Fruit fly (Drosophila melanogaster): ENCODE measurements around the gene kibra.

kibra gene

DNA sequence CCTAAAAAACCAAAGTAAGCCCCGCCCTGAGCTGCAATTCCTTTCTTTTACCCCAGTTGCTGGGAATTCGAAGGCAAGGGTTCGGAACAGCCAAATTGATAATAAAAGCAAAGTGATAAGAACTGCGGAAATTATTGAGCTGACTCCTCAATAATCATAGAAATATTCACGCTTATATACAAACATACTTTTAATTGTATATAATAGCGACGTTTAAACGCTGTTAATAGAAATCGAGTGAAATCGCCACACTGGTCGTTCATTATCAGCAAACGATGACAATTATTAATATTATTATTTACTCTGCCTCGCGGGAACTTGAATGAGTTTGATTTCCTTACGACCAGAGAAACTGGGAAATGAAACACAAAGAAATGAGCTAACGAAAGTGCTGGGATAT lies 11.9 kb upstream of the kibra start:
- TF ChIP-seq CG4496 (GFP tag; IDR thresholded peaks at IDR 0.05): no peak
- no peak for TF ChIP-seq CG17806 (tag; optimal IDR thresholded peaks at IDR 0.05)
- no peak for TF ChIP-seq CG9948 (tag; optimal IDR thresholded peaks at IDR 0.05)
- no peak for TF ChIP-seq rn (GFP tag; IDR thresholded peaks at IDR 0.05)
- TF ChIP-seq gl (tag; optimal IDR thresholded peaks at IDR 0.05): no peak
- no peak for TF ChIP-seq CG8159 (tag; optimal IDR thresholded peaks at IDR 0.05)
- no peak for TF ChIP-seq CG14655 (GFP tag; optimal IDR thresholded peaks at IDR 0.05)
- no peak for TF ChIP-seq CG34367 (tag; optimal IDR thresholded peaks at IDR 0.05)
- no peak for TF ChIP-seq Snoo (tag; optimal IDR thresholded peaks at IDR 0.05)
- no peak for TF ChIP-seq D1 (tag; optimal IDR thresholded peaks at IDR 0.05)
- TF ChIP-seq Ets98B (GFP tag; IDR thresholded peaks at IDR 0.05): no peak
- no peak for TF ChIP-seq EcR (GFP tag; optimal IDR thresholded peaks at IDR 0.05)
- no peak for TF ChIP-seq CG8301 (tag; optimal IDR thresholded peaks at IDR 0.05)
- TF ChIP-seq Pif1B (GFP tag; optimal IDR thresholded peaks at IDR 0.05): no peak
- TF ChIP-seq Pif1A (GFP tag; optimal IDR thresholded peaks at IDR 0.05): no peak

DNA sequence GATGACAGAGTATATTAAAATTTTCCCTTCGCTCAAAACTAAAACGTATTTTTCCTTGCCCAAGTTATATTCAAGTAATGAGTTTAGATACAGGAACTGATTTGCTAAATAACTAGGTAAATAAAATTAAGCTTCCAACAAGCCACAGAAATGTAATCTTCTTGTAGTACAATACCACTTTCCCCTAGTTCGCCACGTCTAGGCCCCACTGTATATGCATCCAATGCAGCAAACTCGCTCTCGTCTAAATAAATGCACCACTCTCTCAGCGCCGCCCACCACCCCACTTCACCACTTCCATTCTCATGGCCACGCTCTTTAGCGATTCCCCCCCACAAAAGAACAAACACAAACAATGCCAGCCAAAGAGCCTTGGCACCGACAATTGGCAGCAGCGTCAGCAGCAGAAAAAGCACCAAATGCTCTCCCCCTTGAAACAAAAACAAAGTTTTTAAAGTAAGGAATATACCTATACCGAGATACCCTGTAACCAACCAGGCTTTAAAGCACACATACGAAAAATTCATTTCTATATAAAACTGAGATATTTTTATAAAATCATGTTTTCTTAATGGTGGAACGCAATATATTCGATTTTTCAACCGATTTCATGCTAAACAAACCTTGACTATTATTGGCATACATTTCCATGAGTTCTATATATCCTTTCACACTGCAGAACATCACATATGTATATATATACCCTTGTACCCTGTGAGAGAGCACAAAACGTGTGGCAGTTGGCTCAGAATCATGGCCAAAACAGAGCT lies 10.7 kb upstream of the kibra start:
- TF ChIP-seq fd96Ca (GFP tag; IDR thresholded peaks at IDR 0.05) (peak; percentile 45; the same call in 1 of the 3 replicates), CG10348 (GFP tag; IDR thresholded peaks at IDR 0.05) (no peak), EcR (GFP tag; optimal IDR thresholded peaks at IDR 0.05) (no peak), gl (tag; optimal IDR thresholded peaks at IDR 0.05) (no peak), CG32121 (GFP tag; IDR thresholded peaks at IDR 0.05) (peak; percentile 55; the same call in 1 of the 2 replicates), CG4496 (GFP tag; IDR thresholded peaks at IDR 0.05) (peak; percentile 50), CG13204 (GFP tag; optimal IDR thresholded peaks at IDR 0.05) (peak; percentile 42), Snoo (tag; optimal IDR thresholded peaks at IDR 0.05) (no peak), CG12605 (GFP tag; IDR thresholded peaks at IDR 0.05) (peak; percentile 42; the same call in 1 of the 2 replicates), Ets98B (GFP tag; IDR thresholded peaks at IDR 0.05) (0 out of 2 replicates have a peak, but pooled peaks have one; percentile 25), CG15710 (tag; optimal IDR thresholded peaks at IDR 0.05) (no peak), CG8301 (tag; optimal IDR thresholded peaks at IDR 0.05) (peak; percentile 43), Pif1B (GFP tag; optimal IDR thresholded peaks at IDR 0.05) (no peak), CG14655 (GFP tag; optimal IDR thresholded peaks at IDR 0.05) (peak; percentile 40), CG8159 (tag; optimal IDR thresholded peaks at IDR 0.05) (peak; percentile 52), CG17806 (tag; optimal IDR thresholded peaks at IDR 0.05) (peak; percentile 30), rn (GFP tag; IDR thresholded peaks at IDR 0.05) (no peak), Pif1A (GFP tag; optimal IDR thresholded peaks at IDR 0.05) (peak; percentile 22), D1 (tag; optimal IDR thresholded peaks at IDR 0.05) (peak; percentile 15), CG34367 (tag; optimal IDR thresholded peaks at IDR 0.05) (no peak), CG9948 (tag; optimal IDR thresholded peaks at IDR 0.05) (peak; percentile 52)

DNA sequence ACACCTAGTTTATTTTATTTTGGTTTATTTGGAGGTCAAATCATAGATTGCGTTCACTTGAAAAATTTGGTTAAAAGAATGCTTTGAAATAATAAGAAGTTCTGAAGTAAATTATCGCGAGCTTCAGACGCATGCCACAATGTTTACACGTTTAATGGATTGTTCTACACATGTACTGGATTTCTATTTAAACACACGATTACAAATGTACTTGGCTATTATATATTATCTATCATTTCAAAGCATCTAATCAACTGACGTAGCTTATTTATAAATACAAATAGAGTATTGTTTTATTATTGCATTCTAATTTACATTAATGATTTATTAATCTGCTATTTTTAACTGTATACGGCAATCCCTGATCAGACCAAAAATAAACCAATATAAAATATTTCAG lies 9.9 kb upstream of the kibra start:
- TF ChIP-seq CG12605 (GFP tag; IDR thresholded peaks at IDR 0.05) (no peak), CG8301 (tag; optimal IDR thresholded peaks at IDR 0.05) (no peak), CG15710 (tag; optimal IDR thresholded peaks at IDR 0.05) (no peak), CG8159 (tag; optimal IDR thresholded peaks at IDR 0.05) (no peak), CG32121 (GFP tag; IDR thresholded peaks at IDR 0.05) (no peak), EcR (GFP tag; optimal IDR thresholded peaks at IDR 0.05) (no peak), CG4496 (GFP tag; IDR thresholded peaks at IDR 0.05) (no peak), CG17806 (tag; optimal IDR thresholded peaks at IDR 0.05) (no peak), CG34367 (tag; optimal IDR thresholded peaks at IDR 0.05) (no peak), rn (GFP tag; IDR thresholded peaks at IDR 0.05) (no peak), Pif1B (GFP tag; optimal IDR thresholded peaks at IDR 0.05) (no peak), CG14655 (GFP tag; optimal IDR thresholded peaks at IDR 0.05) (no peak), Ets98B (GFP tag; IDR thresholded peaks at IDR 0.05) (no peak)

- no peak for TF ChIP-seq Pif1A (GFP tag; optimal IDR thresholded peaks at IDR 0.05)
- no peak for TF ChIP-seq CG13204 (GFP tag; optimal IDR thresholded peaks at IDR 0.05)
- TF ChIP-seq Pif1B (GFP tag; optimal IDR thresholded peaks at IDR 0.05): no peak
- no peak for TF ChIP-seq CG32121 (GFP tag; IDR thresholded peaks at IDR 0.05)
- TF ChIP-seq gl (tag; optimal IDR thresholded peaks at IDR 0.05): no peak
- no peak for TF ChIP-seq CG17806 (tag; optimal IDR thresholded peaks at IDR 0.05)
Observed at dm6 chr3R:14733425-14733824, 9.4 kb upstream of the kibra start.

DNA sequence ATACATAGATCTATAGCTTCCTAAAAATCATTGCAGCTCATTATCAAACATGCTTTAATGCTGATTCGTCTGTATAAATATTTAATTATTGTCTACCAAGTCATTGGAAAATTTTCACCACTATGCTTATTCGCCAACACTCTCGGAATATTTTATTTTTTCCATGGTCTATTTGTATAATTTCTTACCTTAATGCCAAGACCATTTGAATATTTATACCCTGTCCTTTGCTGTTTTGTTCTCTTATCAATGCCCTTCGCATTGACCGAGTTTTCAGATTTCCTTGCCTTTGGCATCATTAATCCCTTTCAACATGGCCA lies 7.7 kb upstream of the kibra start:
- TF ChIP-seq Pif1A (GFP tag; optimal IDR thresholded peaks at IDR 0.05) (no peak), CG14655 (GFP tag; optimal IDR thresholded peaks at IDR 0.05) (peak; percentile 39), fd96Ca (GFP tag; IDR thresholded peaks at IDR 0.05) (no peak), CG34367 (tag; optimal IDR thresholded peaks at IDR 0.05) (no peak), D1 (tag; optimal IDR thresholded peaks at IDR 0.05) (no peak), gl (tag; optimal IDR thresholded peaks at IDR 0.05) (no peak), CG32121 (GFP tag; IDR thresholded peaks at IDR 0.05) (no peak; the same call in 1 of the 2 replicates), EcR (GFP tag; optimal IDR thresholded peaks at IDR 0.05) (peak; percentile 14), CG9948 (tag; optimal IDR thresholded peaks at IDR 0.05) (peak; percentile 1), CG4496 (GFP tag; IDR thresholded peaks at IDR 0.05) (no peak; the same call in 2 of the 3 replicates), CG12605 (GFP tag; IDR thresholded peaks at IDR 0.05) (no peak), CG17806 (tag; optimal IDR thresholded peaks at IDR 0.05) (peak; percentile 14)
